Worm (Caenorhabditis elegans) whole organism, L1 larva: ENCODE results near the gene C15H9.5.

Experiments used
- C16A3.4 ChIP-seq: fragments of 150-350 bp; optimal IDR thresholded peaks from 2 replicates; lab custom pipeline; 2014; ENCODE audit warnings: missing biosample characterization, missing genetic modification characterization
- C34B4.2 ChIP-seq: sonication (generic microtip); optimal IDR thresholded peaks from 2 replicates; lab custom pipeline; 2017; ENCODE audit warnings: mild to moderate bottlenecking, missing genetic modification characterization, missing compliant biosample characterization
- Y116A8C.19 ChIP-seq: sonication (generic microtip); optimal IDR thresholded peaks from 2 replicates; lab custom pipeline; 2016; ENCODE audit warnings: missing compliant biosample characterization, missing genetic modification characterization, borderline replicate concordance
- alr-1 ChIP-seq: fragments of 200-800 bp; sonication (Bioruptor generic); optimal IDR thresholded peaks from 2 replicates; lab custom pipeline; 2018; ENCODE audit warnings: borderline replicate concordance, mild to moderate bottlenecking, missing genetic modification characterization, missing compliant biosample characterization
- aly-2 ChIP-seq: fragments of 150-350 bp; optimal IDR thresholded peaks from 2 replicates; lab custom pipeline; 2014; ENCODE audit warnings: missing biosample characterization, missing genetic modification characterization
- blmp-1 ChIP-seq: fragments of 150-350 bp; optimal IDR thresholded peaks from 2 replicates; lab custom pipeline; 2014; ENCODE audit warnings: missing biosample characterization, missing genetic modification characterization
- ceh-88 ChIP-seq: fragments of 200-800 bp; sonication (Bioruptor generic); IDR thresholded peaks from 2 replicates; pipeline ENCODE4 v1.3.6; 2022; ENCODE audit warnings: missing genetic modification characterization, missing compliant biosample characterization
- ceh-90 ChIP-seq: sonication (generic microtip); optimal IDR thresholded peaks from 2 replicates; lab custom pipeline; 2016; ENCODE audit warnings: missing genetic modification characterization, missing compliant biosample characterization
- ces-1 ChIP-seq: fragments of 150-350 bp; optimal IDR thresholded peaks from 2 replicates; lab custom pipeline; 2014; ENCODE audit warnings: missing biosample characterization, missing genetic modification reagents, missing genetic modification characterization
- dpl-1 ChIP-seq, 3 experiments: fragments of 150-350 bp in 2 of 3; sonication (generic microtip) in 1 of 3; optimal IDR thresholded peaks; 2 replicates each; lab custom pipeline; 2014 to 2017; ENCODE audit warnings: missing biosample characterization in 3 of 3, missing genetic modification characterization in 3 of 3, missing genetic modification reagents in 3 of 3
- dsc-1 ChIP-seq: sonication (generic microtip); optimal IDR thresholded peaks from 2 replicates; lab custom pipeline; 2016; ENCODE audit warnings: mild to moderate bottlenecking, missing genetic modification characterization, missing compliant biosample characterization
- efl-1 ChIP-seq, 4 experiments: fragments of 150-350 bp; optimal IDR thresholded peaks in 3 of 4; peaks in 1 of 4; 1 replicate in 1 of 4; 2 replicates in 3 of 4; lab custom pipeline; 2014; ENCODE audit warnings: missing biosample characterization in 2 of 4, missing genetic modification characterization in 2 of 4, missing genetic modification reagents in 2 of 4
- egl-27 ChIP-seq, 2 experiments: fragments of 150-350 bp in 1 of 2; sonication (generic microtip); optimal IDR thresholded peaks; 3 replicates each; lab custom pipeline; 2017 to 2018; ENCODE audit warnings: missing biosample characterization in 2 of 2, missing genetic modification characterization in 2 of 2, missing genetic modification reagents in 2 of 2
- elt-2 ChIP-seq: sonication (generic microtip); optimal IDR thresholded peaks from 2 replicates; lab custom pipeline; 2016; ENCODE audit warnings: missing genetic modification characterization, mild to moderate bottlenecking, inconsistent platforms, missing compliant biosample characterization, missing genetic modification reagents
- elt-3 ChIP-seq, 6 experiments: fragments of 150-350 bp in 1 of 6; sonication (generic microtip); optimal IDR thresholded peaks; 2 replicates each; lab custom pipeline; 2017 to 2018; ENCODE audit warnings: missing biosample characterization in 6 of 6, missing genetic modification characterization in 6 of 6, inconsistent platforms in 1 of 6
- fos-1 ChIP-seq: fragments of 150-350 bp; optimal IDR thresholded peaks from 2 replicates; lab custom pipeline; 2014; ENCODE audit warnings: missing biosample characterization, missing genetic modification characterization
- lin-14 ChIP-seq: fragments of 200-800 bp; sonication (Bioruptor generic); optimal IDR thresholded peaks from 2 replicates; lab custom pipeline; 2018; ENCODE audit warnings: mild to moderate bottlenecking, missing genetic modification characterization, moderate library complexity, missing compliant biosample characterization
- lir-3 ChIP-seq: sonication (generic microtip); optimal IDR thresholded peaks from 2 replicates; lab custom pipeline; 2016; ENCODE audit warnings: mild to moderate bottlenecking, missing genetic modification characterization, moderate library complexity, missing compliant biosample characterization; ENCODE audit not compliant: poor library complexity
- lsy-2 ChIP-seq, 2 experiments: fragments of 150-350 bp; optimal IDR thresholded peaks; 2 replicates each; lab custom pipeline; 2014; ENCODE audit warnings: missing biosample characterization in 2 of 2, missing genetic modification characterization in 2 of 2
- mab-9 ChIP-seq: fragments of 200-800 bp; sonication (Bioruptor generic); IDR thresholded peaks from 2 replicates; pipeline ENCODE4 v1.3.6; 2022; ENCODE audit warnings: missing genetic modification reagents, missing genetic modification characterization, missing compliant biosample characterization
- mef-2 ChIP-seq: fragments of 150-350 bp; optimal IDR thresholded peaks from 2 replicates; lab custom pipeline; 2014; ENCODE audit warnings: missing biosample characterization, missing genetic modification characterization
- nhr-20 ChIP-seq: sonication (generic microtip); optimal IDR thresholded peaks from 2 replicates; lab custom pipeline; 2016; ENCODE audit warnings: mild to moderate bottlenecking, missing genetic modification characterization, missing compliant biosample characterization
- nhr-28 ChIP-seq: fragments of 150-350 bp; optimal IDR thresholded peaks from 2 replicates; lab custom pipeline; 2014; ENCODE audit warnings: missing biosample characterization, missing genetic modification characterization
- nhr-47 ChIP-seq: sonication (generic microtip); optimal IDR thresholded peaks from 2 replicates; lab custom pipeline; 2016; ENCODE audit warnings: mild to moderate bottlenecking, missing genetic modification characterization, moderate library complexity, missing compliant biosample characterization
- nhr-76 ChIP-seq: sonication (generic microtip); optimal IDR thresholded peaks from 2 replicates; lab custom pipeline; 2017; ENCODE audit warnings: missing biosample characterization, missing genetic modification characterization
- nhr-77 ChIP-seq: fragments of 150-350 bp; optimal IDR thresholded peaks from 2 replicates; lab custom pipeline; 2014; ENCODE audit warnings: missing biosample characterization, missing genetic modification characterization
- nhr-85 ChIP-seq: sonication (generic microtip); peaks from one replicate; lab custom pipeline; 2016; ENCODE audit warnings: missing genetic modification characterization, inconsistent platforms, missing compliant biosample characterization
- nhr-90 ChIP-seq: sonication (generic microtip); optimal IDR thresholded peaks from 2 replicates; lab custom pipeline; 2016; ENCODE audit warnings: mild to moderate bottlenecking, missing genetic modification characterization, missing compliant biosample characterization; ENCODE audit not compliant: poor library complexity
- pqm-1 ChIP-seq: sonication (generic microtip); optimal IDR thresholded peaks from 3 replicates; lab custom pipeline; 2017; ENCODE audit warnings: missing biosample characterization, missing genetic modification characterization
- sox-4 ChIP-seq: sonication (generic microtip); optimal IDR thresholded peaks from 2 replicates; lab custom pipeline; 2016; ENCODE audit warnings: missing genetic modification characterization, missing compliant biosample characterization
- sptf-1 ChIP-seq: fragments of 150-350 bp; optimal IDR thresholded peaks from 2 replicates; lab custom pipeline; 2014; ENCODE audit warnings: missing biosample characterization, missing genetic modification characterization
- swsn-7 ChIP-seq: sonication (generic microtip); optimal IDR thresholded peaks from 2 replicates; lab custom pipeline; 2016; ENCODE audit warnings: missing genetic modification characterization, missing compliant biosample characterization
- unc-130 ChIP-seq: fragments of 150-350 bp; optimal IDR thresholded peaks from 2 replicates; lab custom pipeline; 2017; ENCODE audit warnings: missing biosample characterization, missing genetic modification characterization, inconsistent platforms
- unc-62 ChIP-seq: fragments of 150-350 bp; optimal IDR thresholded peaks from 2 replicates; lab custom pipeline; 2014; ENCODE audit warnings: missing biosample characterization, missing genetic modification reagents, missing genetic modification characterization
- unc-98 ChIP-seq: fragments of 200-800 bp; sonication (Bioruptor generic); IDR thresholded peaks from 2 replicates; pipeline ENCODE4 v1.3.6; 2022; ENCODE audit warnings: missing genetic modification characterization, missing compliant biosample characterization
- zip-4 ChIP-seq: fragments of 200-800 bp; sonication (Bioruptor generic); optimal IDR thresholded peaks from 2 replicates; lab custom pipeline; 2018; ENCODE audit warnings: mild to moderate bottlenecking, missing genetic modification characterization, moderate library complexity, missing compliant biosample characterization
- ztf-11 ChIP-seq, 2 experiments: sonication (generic microtip); optimal IDR thresholded peaks; 2 replicates each; lab custom pipeline; 2016 to 2017; ENCODE audit warnings: missing genetic modification characterization in 2 of 2, missing biosample characterization in 1 of 2, missing compliant biosample characterization in 1 of 2

C15H9.5 gene

DNA sequence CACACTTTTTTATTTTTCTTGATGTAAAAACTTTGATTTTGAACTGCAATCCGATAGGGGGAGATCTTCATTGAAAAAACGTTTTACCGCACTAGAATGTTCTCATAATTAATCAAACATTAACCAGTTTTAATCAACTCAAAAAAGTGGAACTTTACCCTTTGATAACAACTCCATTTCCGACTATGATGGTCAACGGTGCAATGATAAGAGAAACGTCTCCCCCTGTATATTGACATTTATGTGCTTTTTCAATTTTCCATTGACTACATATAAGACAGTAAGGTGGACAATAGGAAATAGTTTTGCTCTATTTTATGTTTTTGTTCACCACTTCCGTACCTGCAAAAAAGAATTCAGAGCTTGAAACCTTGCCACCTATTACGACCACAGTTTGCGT lies 5.3 kb downstream of the C15H9.5 start:
- peak; percentile 30 for TF ChIP-seq elt-2 (tag; lab: Kevin White, UChicago)
- TF ChIP-seq pqm-1 (tag; lab: Kevin White, UChicago), result peak; percentile 44
- TF ChIP-seq zip-4 (GFP tag; lab: Kevin White, UChicago), result no peak

ce11 chrX:6100395-6101099 lies 7.4 kb downstream of the C15H9.5 start:
- TF ChIP-seq aly-2 (tag; lab: Kevin White, UChicago) (no peak), blmp-1 (tag; lab: Kevin White, UChicago) (peak; percentile 83), nhr-90 (tag; lab: Kevin White, UChicago) (no peak), nhr-76 (tag; lab: Kevin White, UChicago) (no peak), nhr-20 (tag; lab: Kevin White, UChicago) (no peak), efl-1 (optimal IDR thresholded peaks at IDR 0.05; lab: Kevin White, UChicago) (no peak), efl-1 (GFP tag; optimal IDR thresholded peaks at IDR 0.05 in 1 of 2; lab: Kevin White, UChicago) (peak in 1 of 2 experiments; percentile 56), Y116A8C.19 (no peak), elt-3 (tag; optimal IDR thresholded peaks at IDR 0.05; lab: Kevin White, UChicago) (no peak), ceh-88 (GFP tag; lab: Robert Waterston, UW) (no peak), mef-2 (no peak), ceh-90 (tag; lab: Kevin White, UChicago) (no peak), unc-130 (no peak), elt-2 (tag; lab: Kevin White, UChicago) (peak; percentile 0), sox-4 (tag; lab: Kevin White, UChicago) (no peak), lin-14 (no peak)

- no peak for TF ChIP-seq dpl-1 (GFP tag; optimal IDR thresholded peaks at IDR 0.05; lab: Kevin White, UChicago)
- TF ChIP-seq lin-14, result no peak
- TF ChIP-seq alr-1 (tag; lab: Kevin White, UChicago), result no peak
- no peak for TF ChIP-seq mab-9 (GFP tag; lab: Robert Waterston, UW)
- TF ChIP-seq nhr-90 (tag; lab: Kevin White, UChicago), result no peak
- no peak for TF ChIP-seq nhr-77
- TF ChIP-seq blmp-1 (tag; lab: Kevin White, UChicago), result no peak
- TF ChIP-seq nhr-47 (tag; lab: Kevin White, UChicago), result no peak
- no peak for TF ChIP-seq unc-62 (GFP tag; lab: Kevin White, UChicago)
- no peak for TF ChIP-seq ces-1
- TF ChIP-seq lir-3 (tag; lab: Kevin White, UChicago), result no peak
- no peak for TF ChIP-seq nhr-85 (tag; lab: Kevin White, UChicago)
- no peak for TF ChIP-seq sptf-1 (tag; lab: Kevin White, UChicago)
Measured at ce11 chrX:6103297-6103696, 10.2 kb downstream of the C15H9.5 start, which contains the start of gene C15H9.11. Gene C15H9.11 (minus strand): TSS chrX:6103397.

- TF ChIP-seq ces-1, result no peak
- TF ChIP-seq C16A3.4, result no peak
- no peak for TF ChIP-seq C34B4.2
- no peak for TF ChIP-seq nhr-28 (tag; lab: Kevin White, UChicago)
- no peak for TF ChIP-seq fos-1 (tag; lab: Kevin White, UChicago)
- no peak for TF ChIP-seq dsc-1 (tag; lab: Kevin White, UChicago)
- TF ChIP-seq swsn-7 (tag; lab: Kevin White, UChicago), result no peak
- no peak for TF ChIP-seq lsy-2 (tag; optimal IDR thresholded peaks at IDR 0.05; lab: Kevin White, UChicago)
- no peak for TF ChIP-seq ztf-11 (tag; optimal IDR thresholded peaks at IDR 0.05; lab: Kevin White, UChicago)
- no peak for TF ChIP-seq egl-27 (tag; optimal IDR thresholded peaks at IDR 0.05; lab: Kevin White, UChicago)
- TF ChIP-seq unc-98 (GFP tag; lab: Robert Waterston, UW), result no peak
Measured at ce11 chrX:6107962-6108361, 14.9 kb downstream of the C15H9.5 start.
